Worm (Caenorhabditis elegans) whole organism, L4 larva: ENCODE data around the gene cyk-1.

Source experiments
- D1046.2 ChIP-seq: fragments of 200-800 bp; sonication (Bioruptor generic); IDR thresholded peaks from 2 replicates; pipeline ENCODE4 v1.3.6; 2022; ENCODE audit warnings: missing genetic modification characterization, missing compliant biosample characterization
- F49E8.2 ChIP-seq: sonication (generic microtip); optimal IDR thresholded peaks from 2 replicates; lab custom pipeline; 2016; ENCODE audit warnings: missing compliant biosample characterization, mild to moderate bottlenecking, missing genetic modification characterization, borderline replicate concordance
- R02D3.7 ChIP-seq: fragments of 150-350 bp; sonication (generic microtip); optimal IDR thresholded peaks from 3 replicates; lab custom pipeline; 2014; ENCODE audit warnings: missing biosample characterization, missing genetic modification characterization
- T20F7.1 ChIP-seq: fragments of 200-800 bp; sonication (Bioruptor generic); optimal IDR thresholded peaks from 2 replicates; lab custom pipeline; 2018; ENCODE audit warnings: mild to moderate bottlenecking, missing genetic modification characterization, missing compliant biosample characterization
- Y105C5A.15 ChIP-seq: fragments of 200-800 bp; sonication (Bioruptor generic); IDR thresholded peaks from 2 replicates; pipeline ENCODE4 v1.3.6; 2022; ENCODE audit warnings: missing genetic modification characterization, missing compliant biosample characterization
- Y5F2A.4 ChIP-seq: fragments of 200-800 bp; sonication (Bioruptor generic); optimal IDR thresholded peaks from 2 replicates; lab custom pipeline; 2018; ENCODE audit warnings: mild to moderate bottlenecking, missing genetic modification characterization, missing compliant biosample characterization
- aly-2 ChIP-seq: sonication (generic microtip); optimal IDR thresholded peaks from 2 replicates; lab custom pipeline; 2018; ENCODE audit warnings: missing biosample characterization, missing genetic modification characterization
- attf-4 ChIP-seq: sonication (generic microtip); optimal IDR thresholded peaks from 3 replicates; lab custom pipeline; 2017; ENCODE audit warnings: missing biosample characterization, missing genetic modification characterization
- ceh-28 ChIP-seq: fragments of 150-350 bp; optimal IDR thresholded peaks from 2 replicates; lab custom pipeline; 2014; ENCODE audit warnings: missing biosample characterization, missing genetic modification reagents, missing genetic modification characterization
- ceh-44 ChIP-seq: fragments of 200-800 bp; sonication (Bioruptor generic); IDR thresholded peaks from 2 replicates; pipeline ENCODE4 v1.3.6; 2022; ENCODE audit warnings: missing genetic modification reagents, missing genetic modification characterization, missing compliant biosample characterization
- ceh-82 ChIP-seq: sonication (generic microtip); optimal IDR thresholded peaks from 2 replicates; lab custom pipeline; 2017; ENCODE audit warnings: missing biosample characterization, missing genetic modification characterization
- ces-1 ChIP-seq: fragments of 150-350 bp; sonication (generic microtip); optimal IDR thresholded peaks from 4 replicates; lab custom pipeline; 2014; ENCODE audit warnings: missing biosample characterization, missing genetic modification reagents, missing genetic modification characterization
- cey-2 ChIP-seq: sonication (generic microtip); optimal IDR thresholded peaks from 3 replicates; lab custom pipeline; 2017; ENCODE audit warnings: missing genetic modification characterization, mild to moderate bottlenecking, missing compliant biosample characterization, antibody characterized with exemption, borderline replicate concordance; ENCODE audit not compliant: insufficient read depth
- daf-16 ChIP-seq, 3 experiments: sonication (generic microtip); optimal IDR thresholded peaks; 2 replicates each; lab custom pipeline; 2016 to 2017; ENCODE audit warnings: missing genetic modification characterization in 3 of 3, missing genetic modification reagents in 3 of 3, mild to moderate bottlenecking in 2 of 3, missing compliant biosample characterization in 2 of 3, missing biosample characterization in 1 of 3, moderate library complexity in 1 of 3
- daf-8 ChIP-seq: fragments of 200-800 bp; sonication (Bioruptor generic); IDR thresholded peaks from 2 replicates; pipeline ENCODE4 v1.3.6; 2022; ENCODE audit warnings: missing genetic modification characterization, missing compliant biosample characterization
- egl-27 ChIP-seq: sonication (generic microtip); optimal IDR thresholded peaks from 3 replicates; lab custom pipeline; 2017; ENCODE audit warnings: missing biosample characterization, missing genetic modification reagents, missing genetic modification characterization
- egl-43 ChIP-seq: fragments of 200-800 bp; sonication (Bioruptor generic); IDR thresholded peaks from 2 replicates; pipeline ENCODE4 v1.3.6; 2022; ENCODE audit warnings: missing genetic modification reagents, missing genetic modification characterization, missing compliant biosample characterization
- fkh-10 ChIP-seq: fragments of 150-350 bp; optimal IDR thresholded peaks from 2 replicates; lab custom pipeline; 2014; ENCODE audit warnings: missing biosample characterization, missing genetic modification reagents, missing genetic modification characterization
- fos-1 ChIP-seq: fragments of 150-350 bp; optimal IDR thresholded peaks from 2 replicates; lab custom pipeline; 2014; ENCODE audit warnings: missing biosample characterization, missing genetic modification characterization
- gei-8 ChIP-seq: fragments of 200-800 bp; sonication (Bioruptor generic); optimal IDR thresholded peaks from 2 replicates; lab custom pipeline; 2018; ENCODE audit warnings: mild to moderate bottlenecking, missing genetic modification characterization, missing compliant biosample characterization
- hif-1 ChIP-seq, 2 experiments: sonication (generic microtip); optimal IDR thresholded peaks; 2 replicates each; lab custom pipeline; 2016 to 2017; ENCODE audit warnings: missing compliant biosample characterization in 2 of 2, missing genetic modification characterization in 2 of 2, missing genetic modification reagents in 2 of 2, missing genotype in 2 of 2, mild to moderate bottlenecking in 1 of 2
- hlh-30 ChIP-seq: sonication (generic microtip); optimal IDR thresholded peaks from 2 replicates; lab custom pipeline; 2017; ENCODE audit warnings: antibody characterized with exemption, mild to moderate bottlenecking, missing genetic modification characterization, missing compliant biosample characterization; ENCODE audit not compliant: insufficient read depth
- hmg-1.1 ChIP-seq: fragments of 200-800 bp; sonication (Bioruptor generic); IDR thresholded peaks from 2 replicates; pipeline ENCODE4 v1.3.6; 2022; ENCODE audit warnings: missing genetic modification reagents, missing genetic modification characterization, missing compliant biosample characterization
- jun-1 ChIP-seq: fragments of 150-350 bp; optimal IDR thresholded peaks from 2 replicates; lab custom pipeline; 2014; ENCODE audit warnings: missing biosample characterization, missing genetic modification reagents, missing genetic modification characterization
- lim-7 ChIP-seq: fragments of 200-800 bp; sonication (Bioruptor generic); IDR thresholded peaks from 2 replicates; pipeline ENCODE4 v1.3.6; 2022; ENCODE audit warnings: missing genetic modification characterization, missing compliant biosample characterization
- lir-3 ChIP-seq: sonication (generic microtip); optimal IDR thresholded peaks from 2 replicates; lab custom pipeline; 2016; ENCODE audit warnings: mild to moderate bottlenecking, missing genetic modification characterization, missing compliant biosample characterization
- lsy-2 ChIP-seq, 2 experiments: fragments of 150-350 bp in 1 of 2; sonication (generic microtip) in 1 of 2; optimal IDR thresholded peaks; 2 replicates each; lab custom pipeline; 2014 to 2017; ENCODE audit warnings: missing biosample characterization in 2 of 2, missing genetic modification characterization in 2 of 2
- mep-1 ChIP-seq: fragments of 150-350 bp; sonication (generic microtip); optimal IDR thresholded peaks from 3 replicates; lab custom pipeline; 2014; ENCODE audit warnings: missing biosample characterization, missing genetic modification characterization
- mes-2 ChIP-seq: sonication (generic microtip); optimal IDR thresholded peaks from 2 replicates; lab custom pipeline; 2016; ENCODE audit warnings: missing genotype, mild to moderate bottlenecking, missing genetic modification characterization, missing compliant biosample characterization; ENCODE audit not compliant: poor library complexity, severe bottlenecking
- nhr-10 ChIP-seq: fragments of 150-350 bp; optimal IDR thresholded peaks from 2 replicates; lab custom pipeline; 2014; ENCODE audit warnings: missing biosample characterization, missing genetic modification characterization
- nhr-11 ChIP-seq: fragments of 150-350 bp; optimal IDR thresholded peaks from 2 replicates; lab custom pipeline; 2014; ENCODE audit warnings: missing biosample characterization, missing genetic modification characterization
- nhr-25 ChIP-seq: sonication (generic microtip); optimal IDR thresholded peaks from 2 replicates; lab custom pipeline; 2017; ENCODE audit warnings: missing genetic modification characterization, mild to moderate bottlenecking, missing compliant biosample characterization, antibody characterized with exemption, moderate library complexity, borderline replicate concordance; ENCODE audit not compliant: insufficient read depth
- nhr-42 ChIP-seq: fragments of 200-800 bp; sonication (Bioruptor generic); IDR thresholded peaks from 2 replicates; pipeline ENCODE4 v1.3.6; 2022; ENCODE audit warnings: missing genetic modification characterization, missing compliant biosample characterization
- pha-4 ChIP-seq, 2 experiments: fragments of 150-350 bp in 1 of 2; fragments of 200-800 bp in 1 of 2; sonication (Bioruptor generic) in 1 of 2; IDR thresholded peaks in 1 of 2; optimal IDR thresholded peaks in 1 of 2; 2 replicates each; pipeline versions ENCODE4 v1.3.6 to Lab custom; 2014 to 2022; ENCODE audit warnings: missing genetic modification characterization in 2 of 2, missing genetic modification reagents in 2 of 2, missing biosample characterization in 1 of 2, missing compliant biosample characterization in 1 of 2
- pqm-1 ChIP-seq: sonication (generic microtip); optimal IDR thresholded peaks from 2 replicates; lab custom pipeline; 2017; ENCODE audit warnings: missing biosample characterization, missing genetic modification characterization
- rbr-2 ChIP-seq: sonication (generic microtip); optimal IDR thresholded peaks from 2 replicates; lab custom pipeline; 2016; ENCODE audit warnings: missing genotype, missing genetic modification characterization, missing compliant biosample characterization
- saeg-2 ChIP-seq: fragments of 200-800 bp; sonication (Bioruptor generic); IDR thresholded peaks from 2 replicates; pipeline ENCODE4 v1.3.6; 2022; ENCODE audit warnings: missing genetic modification reagents, missing genetic modification characterization, missing compliant biosample characterization
- set-16 ChIP-seq: fragments of 200-800 bp; sonication (Bioruptor generic); IDR thresholded peaks from 2 replicates; pipeline ENCODE4 v1.3.6; 2022; ENCODE audit warnings: missing genetic modification reagents, missing genetic modification characterization, missing compliant biosample characterization
- skn-1 ChIP-seq: fragments of 150-350 bp; optimal IDR thresholded peaks from 2 replicates; lab custom pipeline; 2014; ENCODE audit warnings: missing biosample characterization, missing genetic modification characterization
- snpc-1.2 ChIP-seq: fragments of 200-800 bp; sonication (Bioruptor generic); IDR thresholded peaks from 2 replicates; pipeline ENCODE4 v1.3.6; 2022; ENCODE audit warnings: missing genetic modification reagents, missing genetic modification characterization, missing compliant biosample characterization
- snpc-4 ChIP-seq: fragments of 150-350 bp; optimal IDR thresholded peaks from 2 replicates; lab custom pipeline; 2014; ENCODE audit warnings: missing biosample characterization, missing genetic modification characterization
- unc-130 ChIP-seq: sonication (generic microtip); optimal IDR thresholded peaks from 2 replicates; lab custom pipeline; 2016; ENCODE audit warnings: missing genetic modification reagents, missing genetic modification characterization, missing compliant biosample characterization
- unc-39 ChIP-seq: sonication (generic microtip); optimal IDR thresholded peaks from 2 replicates; lab custom pipeline; 2017; ENCODE audit warnings: missing biosample characterization, missing genetic modification characterization
- vab-7 ChIP-seq: fragments of 200-800 bp; sonication (Bioruptor generic); IDR thresholded peaks from 2 replicates; pipeline ENCODE4 v1.3.6; 2022; ENCODE audit warnings: missing genetic modification reagents, missing genetic modification characterization, missing compliant biosample characterization
- zfp-2 ChIP-seq: sonication (generic microtip); optimal IDR thresholded peaks from 2 replicates; lab custom pipeline; 2016; ENCODE audit warnings: mild to moderate bottlenecking, missing genetic modification characterization, missing compliant biosample characterization
- zip-11 ChIP-seq: fragments of 200-800 bp; sonication (Bioruptor generic); IDR thresholded peaks from 2 replicates; pipeline ENCODE4 v1.3.6; 2022; ENCODE audit warnings: missing genetic modification characterization, missing compliant biosample characterization
- zip-2 ChIP-seq: fragments of 150-350 bp; optimal IDR thresholded peaks from 2 replicates; lab custom pipeline; 2014; ENCODE audit warnings: missing biosample characterization, missing genetic modification characterization
- ztf-11 ChIP-seq: fragments of 150-350 bp; optimal IDR thresholded peaks from 2 replicates; lab custom pipeline; 2014; ENCODE audit warnings: missing biosample characterization, missing genetic modification characterization
- ztf-7 ChIP-seq: fragments of 150-350 bp; optimal IDR thresholded peaks from 2 replicates; lab custom pipeline; 2014; ENCODE audit warnings: missing biosample characterization, missing genetic modification characterization

cyk-1 gene

ce11 chrIII:7030044-7030804, 1.2 kb upstream of the cyk-1 start (continued):
- no peak; the same call in 1 of the 2 replicates for TF ChIP-seq egl-43 (GFP tag; lab: Robert Waterston, UW)
- no peak for TF ChIP-seq zfp-2 (tag; lab: Kevin White, UChicago)
- TF ChIP-seq Y105C5A.15 (GFP tag; lab: Robert Waterston, UW): no peak
- TF ChIP-seq snpc-4: peak; percentile 75
- no peak for TF ChIP-seq F49E8.2 (tag; lab: Kevin White, UChicago)
- peak; percentile 29 for TF ChIP-seq Y5F2A.4
- no peak for TF ChIP-seq ces-1
- TF ChIP-seq ztf-7 (tag; lab: Kevin White, UChicago): no peak
- peak; percentile 51; the same call in 1 of the 2 replicates for TF ChIP-seq hmg-1.1
- peak; percentile 1 for TF ChIP-seq gei-8
- no peak for TF ChIP-seq ceh-28
- no peak for TF ChIP-seq hif-1 (tag; optimal IDR thresholded peaks at IDR 0.05; lab: Kevin White, UChicago)
- TF ChIP-seq daf-16 (GFP tag; optimal IDR thresholded peaks at IDR 0.05; lab: Kevin White, UChicago): peak in 1 of 2 experiments; percentile 67
- peak; percentile 50 for TF ChIP-seq daf-16 (tag; optimal IDR thresholded peaks at IDR 0.05; lab: Kevin White, UChicago)
- no peak for TF ChIP-seq ztf-11 (tag; lab: Kevin White, UChicago)
- no peak for TF ChIP-seq skn-1 (tag; lab: Kevin White, UChicago)
- no peak for TF ChIP-seq unc-130
- no peak for TF ChIP-seq nhr-11 (tag; lab: Kevin White, UChicago)
- TF ChIP-seq ceh-44 (GFP tag; lab: Robert Waterston, UW): no peak
- TF ChIP-seq zip-11: no peak
- 0 out of 2 replicates have a peak, but pooled peaks have one; percentile 44 for TF ChIP-seq lim-7 (GFP tag; lab: Robert Waterston, UW)
- peak; percentile 30 for TF ChIP-seq rbr-2
- TF ChIP-seq jun-1 (tag; lab: Kevin White, UChicago): no peak
- no peak for TF ChIP-seq zip-2 (tag; lab: Kevin White, UChicago)
- peak in 1 of 2 experiments; percentile 66 for TF ChIP-seq lsy-2 (tag; optimal IDR thresholded peaks at IDR 0.05; lab: Kevin White, UChicago)
- TF ChIP-seq unc-39 (tag; lab: Kevin White, UChicago): no peak
- no peak for TF ChIP-seq lir-3 (tag; lab: Kevin White, UChicago)
- peak; percentile 45 for TF ChIP-seq hlh-30 (tag; lab: Kevin White, UChicago)
- no peak for TF ChIP-seq nhr-10 (tag; lab: Kevin White, UChicago)
- no peak for TF ChIP-seq fkh-10 (GFP tag; lab: Kevin White, UChicago)
- TF ChIP-seq ceh-82 (tag; lab: Kevin White, UChicago): no peak
- TF ChIP-seq fos-1 (tag; lab: Kevin White, UChicago): no peak
- no peak for TF ChIP-seq daf-8 (GFP tag; lab: Robert Waterston, UW)
- TF ChIP-seq mep-1 (tag; lab: Kevin White, UChicago): peak; percentile 43
- TF ChIP-seq set-16 (GFP tag; lab: Robert Waterston, UW): no peak
- no peak for TF ChIP-seq nhr-42
- TF ChIP-seq vab-7: 0 out of 2 replicates have a peak, but pooled peaks have one; percentile 28
- peak; percentile 62 for TF ChIP-seq mes-2 (tag; lab: Kevin White, UChicago)
- TF ChIP-seq saeg-2 (GFP tag; lab: Robert Waterston, UW): no peak
- no peak for TF ChIP-seq attf-4 (tag; lab: Kevin White, UChicago)
- no peak for TF ChIP-seq cey-2 (tag; lab: Kevin White, UChicago)
- TF ChIP-seq nhr-25: no peak
- TF ChIP-seq egl-27: no peak
- no peak for TF ChIP-seq aly-2 (tag; lab: Kevin White, UChicago)
- no peak for TF ChIP-seq D1046.2 (GFP tag; lab: Robert Waterston, UW)
- TF ChIP-seq snpc-1.2 (GFP tag; lab: Robert Waterston, UW): no peak
- TF ChIP-seq T20F7.1 (GFP tag; lab: Kevin White, UChicago): no peak
- TF ChIP-seq pqm-1: no peak
- TF ChIP-seq pha-4 (GFP tag; IDR thresholded peaks at IDR 0.05; lab: Robert Waterston, UW): 0 out of 2 replicates have a peak, but pooled peaks have one; percentile 52
- TF ChIP-seq pha-4 (tag; optimal IDR thresholded peaks at IDR 0.05; lab: Kevin White, UChicago): no peak
- no peak for TF ChIP-seq R02D3.7 (tag; lab: Kevin White, UChicago)
